Fruit fly (Drosophila melanogaster): ENCODE results near the gene rdgB.
A peak's percentile ranks its signal among the peaks of the same experiment; 100 is the strongest.

The rdgB gene

dm6 chrX:13756776-13757312, 5.7 kb upstream of the rdgB start, which contains the start of the genes CG32625 and Rtc1 (continued):
- TF ChIP-seq stc (GFP tag; IDR thresholded peaks at IDR 0.05), result no peak
- TF ChIP-seq CG9437 (GFP tag; optimal IDR thresholded peaks at IDR 0.05), result no peak
- TF ChIP-seq CG7963 (GFP tag; IDR thresholded peaks at IDR 0.05; ENCODE audit: partially characterized antibody), result no peak
- TF ChIP-seq vvl (GFP tag; IDR thresholded peaks at IDR 0.05), result peak; percentile 77
- TF ChIP-seq CG18599 (GFP tag; optimal IDR thresholded peaks at IDR 0.05), result peak; percentile 54
- TF ChIP-seq corto (GFP tag; optimal IDR thresholded peaks at IDR 0.05), result no peak
- 0 out of 3 replicates have a peak, but pooled peaks have one; percentile 22 for TF ChIP-seq CG34422 (GFP tag; IDR thresholded peaks at IDR 0.05)
- TF ChIP-seq CG11456 (GFP tag; IDR thresholded peaks at IDR 0.05), result peak; percentile 68; the same call in 1 of the 3 replicates
- TF ChIP-seq CG13287 (GFP tag; IDR thresholded peaks at IDR 0.05; ENCODE audit: partially characterized antibody), result peak; percentile 73
- peak; percentile 60 for TF ChIP-seq BEAF-32 (GFP tag; optimal IDR thresholded peaks at IDR 0.05)
- peak; percentile 73 for TF ChIP-seq slbo (GFP tag; IDR thresholded peaks at IDR 0.05)
- no peak for TF ChIP-seq vfl (GFP tag; optimal IDR thresholded peaks at IDR 0.05)
- no peak for TF ChIP-seq CG18764 (GFP tag; optimal IDR thresholded peaks at IDR 0.05)
- peak; percentile 97 for TF ChIP-seq trem (tag; optimal IDR thresholded peaks at IDR 0.05)
- TF ChIP-seq odd (GFP tag; optimal IDR thresholded peaks at IDR 0.05), result peak; percentile 8
- TF ChIP-seq vnd (GFP tag; IDR thresholded peaks at IDR 0.05; ENCODE audit: partially characterized antibody), result 0 out of 3 replicates have a peak, but pooled peaks have one; percentile 12
- peak; percentile 45 for TF ChIP-seq CG18262 (tag; optimal IDR thresholded peaks at IDR 0.05)
- TF ChIP-seq dmrt11E (tag; optimal IDR thresholded peaks at IDR 0.05), result peak; percentile 35
- TF ChIP-seq luna (GFP tag; optimal IDR thresholded peaks at IDR 0.05), result no peak
- no peak for TF ChIP-seq E2f1 (GFP tag; IDR thresholded peaks at IDR 0.05)
- TF ChIP-seq gfzf (GFP tag; optimal IDR thresholded peaks at IDR 0.05), result peak; percentile 50
- peak; percentile 52 for TF ChIP-seq Blimp-1 (GFP tag; optimal IDR thresholded peaks at IDR 0.05)
- peak; percentile 36; the same call in 1 of the 2 replicates for TF ChIP-seq Taf1 (GFP tag; IDR thresholded peaks at IDR 0.05)
- TF ChIP-seq zfh1 (GFP tag; IDR thresholded peaks at IDR 0.05), result peak; percentile 62; the same call in 2 of the 3 replicates
- TF ChIP-seq CG4424 (GFP tag; optimal IDR thresholded peaks at IDR 0.05), result peak; percentile 47
- TF ChIP-seq Hr78 (GFP tag; optimal IDR thresholded peaks at IDR 0.05), result no peak
- no peak for TF ChIP-seq dan (GFP tag; IDR thresholded peaks at IDR 0.05)
- no peak for TF ChIP-seq disco-r (GFP tag; optimal IDR thresholded peaks at IDR 0.05)
- peak; percentile 33 for TF ChIP-seq CG9727 (GFP tag; optimal IDR thresholded peaks at IDR 0.05)
- peak; percentile 13 for TF ChIP-seq CG10654 (GFP tag; optimal IDR thresholded peaks at IDR 0.05)
- TF ChIP-seq Drgx (GFP tag; IDR thresholded peaks at IDR 0.05), result no peak
- TF ChIP-seq bab2 (GFP tag; optimal IDR thresholded peaks at IDR 0.05), result no peak
- TF ChIP-seq tna (GFP tag; IDR thresholded peaks at IDR 0.05; ENCODE audit: partially characterized antibody), result 0 out of 2 replicates have a peak, but pooled peaks have one; percentile 57
- no peak for TF ChIP-seq CG11247 (GFP tag; IDR thresholded peaks at IDR 0.05)
- peak; percentile 60 for TF ChIP-seq MBD-R2 (GFP tag; IDR thresholded peaks at IDR 0.05)
- TF ChIP-seq CG7357 (GFP tag; IDR thresholded peaks at IDR 0.05), result no peak
- peak; percentile 40 for TF ChIP-seq CG18011 (GFP tag; optimal IDR thresholded peaks at IDR 0.05)
- TF ChIP-seq NFAT (GFP tag; IDR thresholded peaks at IDR 0.05), result no peak
- TF ChIP-seq CG11723 (GFP tag; optimal IDR thresholded peaks at IDR 0.05), result no peak
- no peak for TF ChIP-seq nau (GFP tag; optimal IDR thresholded peaks at IDR 0.05)
- no peak for TF ChIP-seq tup (GFP tag; optimal IDR thresholded peaks at IDR 0.05)
- peak; percentile 42 for TF ChIP-seq Ptx1 (GFP tag; IDR thresholded peaks at IDR 0.05)
- peak; percentile 21 for TF ChIP-seq CG18476 (GFP tag; optimal IDR thresholded peaks at IDR 0.05)
- TF ChIP-seq pita (GFP tag; optimal IDR thresholded peaks at IDR 0.05), result no peak
- peak; percentile 22 for TF ChIP-seq Deaf1 (tag; optimal IDR thresholded peaks at IDR 0.05)
- peak; percentile 39; the same call in 1 of the 2 replicates for TF ChIP-seq CG31441 (GFP tag; IDR thresholded peaks at IDR 0.05)
- no peak for TF ChIP-seq twi (tag; optimal IDR thresholded peaks at IDR 0.05)
- no peak for TF ChIP-seq CG17912 (GFP tag; optimal IDR thresholded peaks at IDR 0.05)
- TF ChIP-seq ranshi (GFP tag; IDR thresholded peaks at IDR 0.05), result 0 out of 2 replicates have a peak, but pooled peaks have one; percentile 4
- no peak for TF ChIP-seq ttk (GFP tag; IDR thresholded peaks at IDR 0.05)
